Worm (Caenorhabditis elegans): Measurements from ENCODE around the gene clec-212.

Gene clec-212

DNA sequence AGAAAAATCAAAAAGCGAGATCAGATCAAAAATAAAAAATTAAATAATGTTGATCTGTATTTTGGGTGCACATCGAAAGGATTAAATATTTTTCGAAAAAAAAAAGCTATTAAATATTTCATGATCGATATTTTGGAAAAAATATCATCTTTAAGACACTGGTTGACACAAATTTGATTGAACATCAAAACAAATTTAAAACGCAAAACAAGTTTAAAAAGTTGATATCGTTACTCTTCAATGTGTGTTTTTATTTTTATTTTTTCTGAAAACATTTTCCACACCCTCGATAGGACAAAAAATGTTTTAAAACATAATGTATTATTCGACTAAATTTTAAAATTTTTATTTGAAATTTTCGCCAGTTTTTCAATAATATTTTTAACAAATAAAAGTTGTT lies 32.2 kb downstream of the clec-212 start, which contains the start of gene C54F6.12:
TSS of gene C54F6.12 (minus strand) at position 101 of the 400 bp plus-strand sequence.
- TF ChIP-seq fkh-10 (GFP tag; optimal IDR thresholded peaks at IDR 0.05) (no peak), R02D3.7 (tag; optimal IDR thresholded peaks at IDR 0.05) (no peak), nhr-76 (tag; optimal IDR thresholded peaks at IDR 0.05) (no peak), ceh-82 (tag; optimal IDR thresholded peaks at IDR 0.05) (no peak), aly-2 (tag; optimal IDR thresholded peaks at IDR 0.05) (no peak), nhr-23 (tag; optimal IDR thresholded peaks at IDR 0.05) (no peak), egl-27 (tag; optimal IDR thresholded peaks at IDR 0.05) (no peak)

DNA sequence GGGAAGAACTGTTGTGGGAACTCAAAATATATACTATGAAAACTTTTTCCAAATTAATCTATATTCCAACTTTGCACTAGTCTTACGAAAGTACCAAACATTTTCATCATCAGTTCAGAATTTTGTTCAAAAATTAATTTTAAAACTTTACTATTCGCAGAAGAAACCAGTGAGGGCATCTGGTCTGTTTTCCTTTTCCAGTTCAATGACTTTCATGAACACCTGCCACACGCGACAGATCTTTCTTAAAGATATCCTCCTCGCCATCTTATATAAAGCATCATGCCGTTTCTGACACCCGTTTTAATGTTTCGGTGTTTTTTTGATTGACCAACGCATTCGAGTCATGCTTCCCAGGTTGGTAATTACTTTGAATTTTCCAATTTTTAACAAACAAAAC lies 37.2 kb downstream of the clec-212 start, which contains the start of gene C54F6.3:
TSS of gene C54F6.3 (plus strand) at position 301 of the 400 bp plus-strand sequence.
- no peak for TF ChIP-seq ceh-9 (tag; optimal IDR thresholded peaks at IDR 0.05)
- no peak for TF ChIP-seq fkh-2 (tag; optimal IDR thresholded peaks at IDR 0.05)
- no peak for TF ChIP-seq nhr-77 (tag; optimal IDR thresholded peaks at IDR 0.05)
- TF ChIP-seq aly-2 (tag; optimal IDR thresholded peaks at IDR 0.05): no peak
- TF ChIP-seq hmg-11 (tag; optimal IDR thresholded peaks at IDR 0.05): no peak
- no peak for TF ChIP-seq tbx-2 (tag; optimal IDR thresholded peaks at IDR 0.05)
- no peak for TF ChIP-seq elt-3 (tag; optimal IDR thresholded peaks at IDR 0.05)
- TF ChIP-seq daf-12 (tag; optimal IDR thresholded peaks at IDR 0.05): no peak
- no peak for TF ChIP-seq nfya-1 (tag; optimal IDR thresholded peaks at IDR 0.05; ENCODE audit: insufficient read depth)
- TF ChIP-seq skn-1 (tag; optimal IDR thresholded peaks at IDR 0.05): no peak
- TF ChIP-seq egl-5 (tag; optimal IDR thresholded peaks at IDR 0.05): no peak
- TF ChIP-seq sea-2 (GFP tag; optimal IDR thresholded peaks at IDR 0.05): no peak
- TF ChIP-seq ztf-4 (tag; optimal IDR thresholded peaks at IDR 0.05): no peak

DNA sequence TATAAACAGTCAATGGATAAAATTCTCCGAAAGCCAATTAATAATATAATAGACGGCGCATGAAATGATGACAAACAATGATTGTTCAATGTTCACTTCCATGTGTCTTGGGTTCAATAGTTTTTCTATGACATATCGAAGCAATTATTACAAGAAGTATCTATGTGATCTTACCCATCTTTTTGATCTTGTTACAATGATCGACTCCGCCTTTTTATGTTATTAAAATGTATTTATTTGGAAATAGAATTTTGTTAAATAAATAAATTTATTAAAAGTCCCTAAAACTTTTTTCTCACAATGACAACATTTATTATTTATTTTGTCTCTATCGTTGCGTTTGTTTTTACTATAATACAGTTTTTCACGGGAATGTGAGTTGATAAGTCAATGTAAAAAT lies 40.4 kb downstream of the clec-212 start, which contains the start of gene swt-2:
TSS of gene swt-2 (plus strand) at position 301 of the 400 bp plus-strand sequence.
- TF ChIP-seq nhr-12 (tag; optimal IDR thresholded peaks at IDR 0.05) (no peak), fkh-10 (GFP tag; optimal IDR thresholded peaks at IDR 0.05) (no peak), ztf-4 (tag; optimal IDR thresholded peaks at IDR 0.05) (no peak), ceh-9 (tag; optimal IDR thresholded peaks at IDR 0.05) (no peak), ceh-16 (tag; optimal IDR thresholded peaks at IDR 0.05) (no peak), lin-39 (tag; optimal IDR thresholded peaks at IDR 0.05) (no peak)

DNA sequence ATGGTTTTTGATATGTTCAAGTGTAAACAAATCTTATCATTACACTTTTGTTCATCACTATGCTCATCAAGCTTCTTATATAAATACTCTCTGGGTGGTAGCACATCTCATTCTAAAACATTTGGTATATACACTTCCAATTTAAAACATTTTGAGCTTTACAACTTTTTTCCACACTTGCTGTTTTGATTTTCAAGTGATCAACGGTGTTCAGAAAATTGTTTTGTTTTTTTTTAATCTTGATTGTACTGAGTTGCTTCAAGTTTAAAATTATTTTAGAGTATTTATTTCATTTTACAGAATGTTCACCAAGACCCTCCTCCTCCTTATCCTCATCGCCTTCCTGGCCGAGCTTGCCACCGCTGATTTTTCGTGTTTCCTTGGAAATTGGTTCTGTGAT lies 41.4 kb downstream of the clec-212 start, which contains the start of gene C54F6.5:
TSS of gene C54F6.5 (plus strand) at position 301 of the 400 bp plus-strand sequence.
- TF ChIP-seq nhr-67 (tag; optimal IDR thresholded peaks at IDR 0.05) (no peak), nhr-43 (tag; optimal IDR thresholded peaks at IDR 0.05; ENCODE audit: poor library complexity, severe bottlenecking) (no peak), snpc-4 (tag; optimal IDR thresholded peaks at IDR 0.05) (no peak), mdl-1 (tag; optimal IDR thresholded peaks at IDR 0.05) (no peak), hmg-11 (tag; optimal IDR thresholded peaks at IDR 0.05) (no peak), pha-4 (tag; optimal IDR thresholded peaks at IDR 0.05) (no peak), nhr-25 (tag; optimal IDR thresholded peaks at IDR 0.05) (no peak), ceh-82 (tag; optimal IDR thresholded peaks at IDR 0.05) (no peak), sea-2 (GFP tag; optimal IDR thresholded peaks at IDR 0.05) (no peak), skn-1 (tag; optimal IDR thresholded peaks at IDR 0.05) (no peak), fkh-2 (tag; optimal IDR thresholded peaks at IDR 0.05) (no peak), nfya-1 (tag; optimal IDR thresholded peaks at IDR 0.05; ENCODE audit: insufficient read depth) (no peak), elt-1 (tag; optimal IDR thresholded peaks at IDR 0.05) (no peak), ceh-9 (tag; optimal IDR thresholded peaks at IDR 0.05) (no peak), unc-62 (GFP tag; optimal IDR thresholded peaks at IDR 0.05) (no peak), jun-1 (tag; optimal IDR thresholded peaks at IDR 0.05) (no peak)

DNA sequence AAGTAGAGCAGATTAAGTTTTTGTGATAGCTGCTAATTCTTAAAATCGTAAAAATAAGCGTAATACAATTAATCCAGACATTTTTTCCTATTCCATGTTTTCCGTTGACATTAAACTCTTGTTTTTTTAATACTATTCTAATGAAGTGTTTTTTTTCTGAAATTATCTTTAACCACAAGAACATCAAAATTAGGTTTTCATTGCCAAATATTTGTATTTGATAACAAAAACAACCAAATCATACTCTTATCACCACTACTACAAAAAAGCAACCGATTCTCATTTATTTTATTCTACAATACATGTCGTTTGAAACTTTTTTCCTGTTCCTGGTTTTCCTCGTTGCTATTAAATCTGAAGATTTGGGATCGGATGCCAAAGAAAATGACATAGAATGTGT lies 43.0 kb downstream of the clec-212 start, which contains the start of gene C54F6.17:
TSS of gene C54F6.17 (plus strand) at position 301 of the 400 bp plus-strand sequence.
- no peak for TF ChIP-seq ZK546.5 (tag; optimal IDR thresholded peaks at IDR 0.05)
- no peak for TF ChIP-seq ztf-11 (tag; optimal IDR thresholded peaks at IDR 0.05)
- no peak for TF ChIP-seq mdl-1 (tag; optimal IDR thresholded peaks at IDR 0.05)
- no peak for TF ChIP-seq nfya-1 (tag; optimal IDR thresholded peaks at IDR 0.05; ENCODE audit: insufficient read depth)
- no peak for TF ChIP-seq eor-1 (tag; optimal IDR thresholded peaks at IDR 0.05)
